Worm (Caenorhabditis elegans): ENCODE results near the gene F17C11.13.

DNA sequence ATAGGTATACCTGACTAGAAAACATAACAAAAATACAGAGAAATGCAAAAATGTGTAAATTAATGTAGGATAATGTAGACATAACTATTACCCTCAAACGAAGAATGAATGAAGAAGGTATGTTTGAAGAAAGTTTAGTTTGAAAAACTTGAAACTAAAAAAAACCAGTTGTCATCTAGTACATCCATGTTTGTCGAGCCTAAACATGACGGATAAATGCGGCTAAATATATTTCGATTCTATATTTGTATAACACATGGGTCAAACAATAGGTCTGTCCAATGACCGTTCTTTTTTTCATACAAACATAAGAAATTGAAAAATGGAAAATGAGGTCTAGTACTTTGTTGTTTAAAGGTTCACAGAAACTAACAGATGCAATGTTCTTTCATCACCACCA is 14.3 kb downstream of the F17C11.13 start, which contains the start of gene F17C11.22:
- TF ChIP-seq unc-130 (GFP tag; optimal IDR thresholded peaks at IDR 0.05), result no peak
- TF ChIP-seq egl-43 (GFP tag; IDR thresholded peaks at IDR 0.05), result no peak
- TF ChIP-seq duxl-1 (tag; optimal IDR thresholded peaks at IDR 0.05; ENCODE audit: poor library complexity), result no peak
- TF ChIP-seq skn-1 (tag; optimal IDR thresholded peaks at IDR 0.05), result no peak
- TF ChIP-seq hlh-30 (tag; optimal IDR thresholded peaks at IDR 0.05; ENCODE audit: insufficient read depth), result no peak
- no peak for TF ChIP-seq unc-62 (GFP tag; optimal IDR thresholded peaks at IDR 0.05 in 1 of 2)
- no peak for TF ChIP-seq unc-62 (tag; optimal IDR thresholded peaks at IDR 0.05)
- TF ChIP-seq mep-1 (tag; optimal IDR thresholded peaks at IDR 0.05), result no peak
- no peak for TF ChIP-seq fkh-10 (GFP tag; optimal IDR thresholded peaks at IDR 0.05)
- no peak for TF ChIP-seq zip-11 (GFP tag; IDR thresholded peaks at IDR 0.05)
- TF ChIP-seq nhr-6 (tag; optimal IDR thresholded peaks at IDR 0.05), result no peak
- no peak for TF ChIP-seq ztf-11 (tag; optimal IDR thresholded peaks at IDR 0.05)
- no peak for TF ChIP-seq nhr-102 (tag; optimal IDR thresholded peaks at IDR 0.05)
- no peak for TF ChIP-seq nhr-11 (tag; optimal IDR thresholded peaks at IDR 0.05)
- no peak for TF ChIP-seq aly-2 (tag; optimal IDR thresholded peaks at IDR 0.05)

Measured in whole organism, L4 larva.